Worm (Caenorhabditis elegans): ENCODE data around the gene fbxc-18.

DNA sequence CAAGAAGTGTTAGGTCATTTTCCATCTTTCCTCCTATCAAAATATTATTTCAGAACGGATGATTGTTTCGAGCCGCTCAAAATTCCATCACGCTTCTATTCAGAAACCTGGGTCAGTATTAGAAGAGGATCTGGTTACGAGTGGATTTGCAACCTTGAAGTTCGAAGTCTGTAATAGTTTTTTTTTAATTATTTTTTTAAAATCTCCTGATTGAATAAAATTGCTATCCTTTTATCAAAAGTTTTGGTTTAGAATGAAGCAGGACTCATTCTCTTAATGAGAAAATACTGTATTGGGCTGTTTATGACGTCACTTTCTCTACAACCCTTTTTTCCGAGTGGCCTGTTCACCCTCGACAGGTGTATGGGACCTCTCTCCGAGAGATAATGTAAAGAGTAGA lies 21.6 kb upstream of the fbxc-18 start, which contains the start of gene fbxc-39:
- TF ChIP-seq ces-1 (GFP tag; optimal IDR thresholded peaks at IDR 0.05): no peak
- TF ChIP-seq hlh-11 (tag; optimal IDR thresholded peaks at IDR 0.05): no peak
- no peak for TF ChIP-seq egl-27 (tag; optimal IDR thresholded peaks at IDR 0.05)
- no peak for TF ChIP-seq zag-1 (tag; optimal IDR thresholded peaks at IDR 0.05)
- TF ChIP-seq ztf-11 (tag; optimal IDR thresholded peaks at IDR 0.05): no peak
- TF ChIP-seq daf-16 (GFP tag; optimal IDR thresholded peaks at IDR 0.05): no peak
- TF ChIP-seq daf-16 (tag; optimal IDR thresholded peaks at IDR 0.05): no peak
- TF ChIP-seq ztf-7 (tag; optimal IDR thresholded peaks at IDR 0.05): no peak
- no peak for TF ChIP-seq nhr-111 (GFP tag; optimal IDR thresholded peaks at IDR 0.05)
- no peak for TF ChIP-seq aly-2 (tag; optimal IDR thresholded peaks at IDR 0.05)
- no peak for TF ChIP-seq arid-1 (GFP tag; conservative IDR thresholded peaks at IDR 0.05)
- TF ChIP-seq zip-11 (GFP tag; IDR thresholded peaks at IDR 0.05): no peak
- no peak for TF ChIP-seq nhr-102 (tag; optimal IDR thresholded peaks at IDR 0.05)
